Fruit fly (Drosophila melanogaster): ENCODE data around the gene loco.

Gene loco

dm6 chr3R:22667959-22668316 is 28.8 kb upstream of the loco start:
- TF ChIP-seq Neu2 (GFP tag; optimal IDR thresholded peaks at IDR 0.05; ENCODE audit: borderline replicate concordance), result no peak
- 0 out of 3 replicates have a peak, but pooled peaks have one; percentile 1 for TF ChIP-seq ken (GFP tag; IDR thresholded peaks at IDR 0.05)
- TF ChIP-seq CG11696 (GFP tag; IDR thresholded peaks at IDR 0.05), result no peak
- TF ChIP-seq CG4360 (GFP tag; IDR thresholded peaks at IDR 0.05), result peak; percentile 50; the same call in 1 of the 2 replicates
- TF ChIP-seq crol (GFP tag; IDR thresholded peaks at IDR 0.05), result peak; percentile 42
- TF ChIP-seq cg (GFP tag; optimal IDR thresholded peaks at IDR 0.05), result peak; percentile 61

- no peak for TF ChIP-seq CG18011 (GFP tag; optimal IDR thresholded peaks at IDR 0.05)
- TF ChIP-seq ato (GFP tag; IDR thresholded peaks at IDR 0.05; ENCODE audit: partially characterized antibody), result no peak
- TF ChIP-seq CG12155 (GFP tag; optimal IDR thresholded peaks at IDR 0.05), result peak; percentile 61
- no peak for TF ChIP-seq CG34376 (GFP tag; optimal IDR thresholded peaks at IDR 0.05)
- TF ChIP-seq D19B (GFP tag; optimal IDR thresholded peaks at IDR 0.05), result peak; percentile 33
- TF ChIP-seq Hr3 (GFP tag; optimal IDR thresholded peaks at IDR 0.05), result peak; percentile 64
- no peak for TF ChIP-seq Gug (GFP tag; IDR thresholded peaks at IDR 0.05)
- peak; percentile 79 for TF ChIP-seq CG17829 (tag; optimal IDR thresholded peaks at IDR 0.05)
- peak; percentile 13 for TF ChIP-seq maf-S (GFP tag; optimal IDR thresholded peaks at IDR 0.05)
- TF ChIP-seq ab (GFP tag; optimal IDR thresholded peaks at IDR 0.05), result no peak
- peak; percentile 71 for TF ChIP-seq CG6654 (GFP tag; optimal IDR thresholded peaks at IDR 0.05)
- TF ChIP-seq vnd (GFP tag; IDR thresholded peaks at IDR 0.05; ENCODE audit: partially characterized antibody), result no peak
- TF ChIP-seq GATAe (GFP tag; conservative IDR thresholded peaks at IDR 0.05), result no peak
- peak; percentile 79 for TF ChIP-seq Spps (tag; optimal IDR thresholded peaks at IDR 0.05)
- TF ChIP-seq zfh2 (GFP tag; optimal IDR thresholded peaks at IDR 0.05), result no peak
- peak; percentile 84 for TF ChIP-seq nom (GFP tag; optimal IDR thresholded peaks at IDR 0.05)
- peak; percentile 43; the same call in 1 of the 2 replicates for TF ChIP-seq wdn (GFP tag; IDR thresholded peaks at IDR 0.05)
- no peak for TF ChIP-seq CG13287 (GFP tag; IDR thresholded peaks at IDR 0.05; ENCODE audit: partially characterized antibody)
- peak; percentile 27 for TF ChIP-seq CG15514 (GFP tag; optimal IDR thresholded peaks at IDR 0.05)
- TF ChIP-seq Pdp1 (GFP tag; optimal IDR thresholded peaks at IDR 0.05), result peak; percentile 62 to 69
- peak; percentile 32 for TF ChIP-seq Nf-YC (tag; optimal IDR thresholded peaks at IDR 0.05)
- TF ChIP-seq ash1 (GFP tag; optimal IDR thresholded peaks at IDR 0.05), result no peak
- no peak for TF ChIP-seq CG17612 (GFP tag; IDR thresholded peaks at IDR 0.05)
- TF ChIP-seq sna (GFP tag; IDR thresholded peaks at IDR 0.05; ENCODE audit: partially characterized antibody), result no peak
- peak; percentile 53 for TF ChIP-seq CG3065 (GFP tag; optimal IDR thresholded peaks at IDR 0.05)
- TF ChIP-seq bbx (GFP tag; IDR thresholded peaks at IDR 0.05; ENCODE audit: partially characterized antibody), result no peak
- TF ChIP-seq CG1832 (GFP tag; optimal IDR thresholded peaks at IDR 0.05), result no peak
- no peak for TF ChIP-seq Dip3 (GFP tag; optimal IDR thresholded peaks at IDR 0.05)
- peak; percentile 68 for TF ChIP-seq CG12942 (GFP tag; optimal IDR thresholded peaks at IDR 0.05)
- TF ChIP-seq CG31388 (GFP tag; optimal IDR thresholded peaks at IDR 0.05), result peak; percentile 44
- TF ChIP-seq CG13894 (tag; optimal IDR thresholded peaks at IDR 0.05), result no peak
- peak; percentile 75 for TF ChIP-seq jing (GFP tag; optimal IDR thresholded peaks at IDR 0.05)
- TF ChIP-seq hth (optimal IDR thresholded peaks at IDR 0.05), result no peak
- peak; percentile 71 for TF ChIP-seq CG17328 (GFP tag; IDR thresholded peaks at IDR 0.05)
- peak; percentile 65 for TF ChIP-seq CG43689 (GFP tag; IDR thresholded peaks at IDR 0.05)
- peak; percentile 94 for TF ChIP-seq Sox100B (GFP tag; optimal IDR thresholded peaks at IDR 0.05)
- TF ChIP-seq Dad (GFP tag; optimal IDR thresholded peaks at IDR 0.05), result peak; percentile 13
- TF ChIP-seq ttk (GFP tag; IDR thresholded peaks at IDR 0.05), result peak; percentile 79
- peak; percentile 69; the same call in 2 of the 3 replicates for TF ChIP-seq H15 (GFP tag; IDR thresholded peaks at IDR 0.05)
- no peak for TF ChIP-seq sc (optimal IDR thresholded peaks at IDR 0.05)
- TF ChIP-seq sc (GFP tag; optimal IDR thresholded peaks at IDR 0.05), result peak; percentile 69
- no peak for TF ChIP-seq vfl (GFP tag; optimal IDR thresholded peaks at IDR 0.05)
- TF ChIP-seq Chrac-16 (GFP tag; optimal IDR thresholded peaks at IDR 0.05), result peak; percentile 62
Measured at dm6 chr3R:22667284-22667958, 28.2 kb upstream of the loco start.
